Worm (Caenorhabditis elegans): ENCODE measurements around the gene mog-2.

The mog-2 gene

ce11 chrII:4322871-4323270, 1.3 kb upstream of the mog-2 start, which contains the start of gene H20J04.6 (continued):
- TF ChIP-seq lin-13 (GFP tag; optimal IDR thresholded peaks at IDR 0.05) (no peak), swsn-7 (tag; optimal IDR thresholded peaks at IDR 0.05) (peak; percentile 34), nhr-90 (tag; optimal IDR thresholded peaks at IDR 0.05; ENCODE audit: poor library complexity) (peak; percentile 16), pqm-1 (tag; optimal IDR thresholded peaks at IDR 0.05) (no peak), ceh-88 (GFP tag; IDR thresholded peaks at IDR 0.05) (no peak), snu-23 (GFP tag; optimal IDR thresholded peaks at IDR 0.05) (no peak), lir-3 (tag; optimal IDR thresholded peaks at IDR 0.05; ENCODE audit: poor library complexity) (no peak), aha-1 (tag; optimal IDR thresholded peaks at IDR 0.05) (no peak), ceh-82 (tag; optimal IDR thresholded peaks at IDR 0.05) (no peak), fos-1 (tag; optimal IDR thresholded peaks at IDR 0.05) (no peak), nhr-28 (tag; optimal IDR thresholded peaks at IDR 0.05) (no peak), ceh-63 (GFP tag; optimal IDR thresholded peaks at IDR 0.05) (no peak), egl-13 (tag; optimal IDR thresholded peaks at IDR 0.05) (no peak), fkh-8 (tag; optimal IDR thresholded peaks at IDR 0.05) (no peak), ceh-8 (GFP tag; optimal IDR thresholded peaks at IDR 0.05) (no peak), aly-2 (tag; optimal IDR thresholded peaks at IDR 0.05) (no peak), nhr-237 (tag; optimal IDR thresholded peaks at IDR 0.05) (no peak), nhr-71 (tag; optimal IDR thresholded peaks at IDR 0.05) (no peak), zip-4 (GFP tag; optimal IDR thresholded peaks at IDR 0.05) (no peak), Y116A8C.19 (tag; optimal IDR thresholded peaks at IDR 0.05; ENCODE audit: borderline replicate concordance) (no peak), lin-35 (GFP tag; optimal IDR thresholded peaks at IDR 0.05) (peak; percentile 13 to 30), dsc-1 (tag; optimal IDR thresholded peaks at IDR 0.05) (peak; percentile 16), blmp-1 (tag; optimal IDR thresholded peaks at IDR 0.05) (peak; percentile 30), mep-1 (tag; optimal IDR thresholded peaks at IDR 0.05) (peak; percentile 47), nhr-77 (tag; optimal IDR thresholded peaks at IDR 0.05) (no peak), C34B4.2 (tag; optimal IDR thresholded peaks at IDR 0.05) (no peak), F16B12.6 (tag; optimal IDR thresholded peaks at IDR 0.05) (peak; percentile 88), lin-39 (tag; optimal IDR thresholded peaks at IDR 0.05) (no peak), rnt-1 (tag; optimal IDR thresholded peaks at IDR 0.05) (no peak)

DNA sequence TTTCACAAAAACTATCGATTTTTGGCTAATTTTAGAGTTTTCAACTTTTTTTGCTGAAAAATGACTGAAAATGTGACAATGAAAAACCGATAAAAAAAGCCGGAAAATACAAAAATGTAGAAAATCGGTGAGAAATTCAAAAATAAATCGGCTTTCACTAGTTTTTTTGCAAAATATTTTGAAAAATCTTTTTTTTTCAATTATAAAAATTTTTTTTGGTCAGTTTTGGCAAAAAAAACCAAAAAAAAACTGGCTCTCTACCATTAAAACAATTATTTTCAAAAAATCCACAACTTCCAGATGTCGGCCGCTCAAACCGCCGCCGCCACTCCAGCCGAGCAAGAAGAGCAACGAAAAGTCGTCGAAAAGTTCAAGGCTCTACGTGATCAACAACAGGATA, 2.3 kb downstream of the mog-2 start, which contains the start of gene pfd-2:
TSS of gene pfd-2 (plus strand) at position 301 of the 400 bp plus-strand sequence.
- TF ChIP-seq fkh-8 (tag; optimal IDR thresholded peaks at IDR 0.05) = no peak
- TF ChIP-seq mef-2 (tag; optimal IDR thresholded peaks at IDR 0.05) = no peak
- TF ChIP-seq jun-1 (tag; optimal IDR thresholded peaks at IDR 0.05) = no peak
- no peak for TF ChIP-seq nhr-19 (GFP tag; conservative IDR thresholded peaks at IDR 0.05)
- no peak for TF ChIP-seq vab-15 (tag; optimal IDR thresholded peaks at IDR 0.05)
- no peak for TF ChIP-seq lin-15B (tag; optimal IDR thresholded peaks at IDR 0.05)
- TF ChIP-seq C04F5.9 (tag; optimal IDR thresholded peaks at IDR 0.05) = no peak
- TF ChIP-seq nhr-71 (tag; optimal IDR thresholded peaks at IDR 0.05) = no peak
- no peak for TF ChIP-seq nhr-47 (tag; optimal IDR thresholded peaks at IDR 0.05)
- TF ChIP-seq sox-4 (tag; optimal IDR thresholded peaks at IDR 0.05) = no peak
- no peak for TF ChIP-seq nhr-84 (tag; optimal IDR thresholded peaks at IDR 0.05)
- TF ChIP-seq ceh-88 (GFP tag; IDR thresholded peaks at IDR 0.05) = no peak
- TF ChIP-seq zag-1 (tag; optimal IDR thresholded peaks at IDR 0.05) = no peak
- TF ChIP-seq elt-3 (tag; optimal IDR thresholded peaks at IDR 0.05) = no peak
- no peak for TF ChIP-seq lin-14 (GFP tag; optimal IDR thresholded peaks at IDR 0.05)
- no peak for TF ChIP-seq lsy-2 (tag; optimal IDR thresholded peaks at IDR 0.05)
- TF ChIP-seq lir-3 (tag; optimal IDR thresholded peaks at IDR 0.05; ENCODE audit: poor library complexity) = no peak
- TF ChIP-seq mab-9 (GFP tag; IDR thresholded peaks at IDR 0.05) = no peak
- no peak for TF ChIP-seq C34B4.2 (tag; optimal IDR thresholded peaks at IDR 0.05)
- no peak for TF ChIP-seq tbx-2 (tag; optimal IDR thresholded peaks at IDR 0.05)
